Worm (Caenorhabditis elegans): ENCODE data around the gene gtf-2E1.

The gtf-2E1 gene

ce11 chrIV:17255001-17255400 lies at the start of gene gtf-2E1:
Gene gtf-2E1, plus strand, starts transcription at chrIV:17255301.
- no peak for TF ChIP-seq ceh-82 (tag; optimal IDR thresholded peaks at IDR 0.05)
- no peak for TF ChIP-seq ceh-28 (tag; optimal IDR thresholded peaks at IDR 0.05)
- no peak for TF ChIP-seq R02D3.7 (tag; optimal IDR thresholded peaks at IDR 0.05)
- no peak for TF ChIP-seq unc-39 (tag; optimal IDR thresholded peaks at IDR 0.05)
- TF ChIP-seq nhr-25 (tag; optimal IDR thresholded peaks at IDR 0.05), result no peak
- no peak for TF ChIP-seq tbx-2 (tag; optimal IDR thresholded peaks at IDR 0.05)
- TF ChIP-seq lin-15B (tag; optimal IDR thresholded peaks at IDR 0.05), result no peak
- no peak for TF ChIP-seq elt-3 (tag; optimal IDR thresholded peaks at IDR 0.05)

- no peak for TF ChIP-seq nhr-237 (tag; optimal IDR thresholded peaks at IDR 0.05)
- TF ChIP-seq hmg-11 (tag; optimal IDR thresholded peaks at IDR 0.05), result no peak
- TF ChIP-seq ama-1 (optimal IDR thresholded peaks at IDR 0.05), result no peak
- TF ChIP-seq unc-62 (GFP tag; optimal IDR thresholded peaks at IDR 0.05), result no peak
- TF ChIP-seq daf-12 (tag; optimal IDR thresholded peaks at IDR 0.05), result no peak
- TF ChIP-seq ceh-16 (tag; optimal IDR thresholded peaks at IDR 0.05), result no peak
- TF ChIP-seq elt-1 (tag; optimal IDR thresholded peaks at IDR 0.05), result no peak
- no peak for TF ChIP-seq ZK546.5 (tag; optimal IDR thresholded peaks at IDR 0.05)
- TF ChIP-seq nhr-67 (tag; optimal IDR thresholded peaks at IDR 0.05), result no peak
- TF ChIP-seq zag-1 (tag; optimal IDR thresholded peaks at IDR 0.05), result no peak
- no peak for TF ChIP-seq elt-2 (tag; optimal IDR thresholded peaks at IDR 0.05)
These were observed 48.4 kb upstream of the gtf-2E1 start, which contains the start of gene cnnm-1 for ce11 chrIV:17206745-17207144. Gene cnnm-1, minus strand, starts transcription at chrIV:17206845.

ce11 chrIV:17207864-17208263 lies 47.2 kb upstream of the gtf-2E1 start:
- TF ChIP-seq skn-1 (tag; optimal IDR thresholded peaks at IDR 0.05), result no peak
- peak; percentile 56 for TF ChIP-seq pha-4 (tag; optimal IDR thresholded peaks at IDR 0.05)
- peak; percentile 34 for TF ChIP-seq pqm-1 (tag; optimal IDR thresholded peaks at IDR 0.05)
- no peak for TF ChIP-seq unc-62 (GFP tag; optimal IDR thresholded peaks at IDR 0.05)
- TF ChIP-seq lsy-12 (tag; optimal IDR thresholded peaks at IDR 0.05), result no peak
- TF ChIP-seq nhr-77 (tag; optimal IDR thresholded peaks at IDR 0.05), result no peak
- no peak for TF ChIP-seq elt-1 (tag; optimal IDR thresholded peaks at IDR 0.05)
- TF ChIP-seq ztf-4 (tag; optimal IDR thresholded peaks at IDR 0.05), result no peak

- TF ChIP-seq lin-39 (tag; optimal IDR thresholded peaks at IDR 0.05) (no peak), aly-2 (tag; optimal IDR thresholded peaks at IDR 0.05) (no peak), ztf-11 (tag; optimal IDR thresholded peaks at IDR 0.05) (no peak), egl-27 (tag; optimal IDR thresholded peaks at IDR 0.05) (no peak), skn-1 (tag; optimal IDR thresholded peaks at IDR 0.05) (no peak), tbx-2 (tag; optimal IDR thresholded peaks at IDR 0.05) (no peak), zag-1 (tag; optimal IDR thresholded peaks at IDR 0.05) (no peak)
These were observed 45.8 kb upstream of the gtf-2E1 start for ce11 chrIV:17209309-17209708.

- TF ChIP-seq hmg-11 (tag; optimal IDR thresholded peaks at IDR 0.05) (peak; percentile 39), ceh-28 (tag; optimal IDR thresholded peaks at IDR 0.05) (no peak)
These were observed 44.3 kb upstream of the gtf-2E1 start for ce11 chrIV:17210754-17211153.

ce11 chrIV:17215070-17215469 lies 40.0 kb upstream of the gtf-2E1 start:
- TF ChIP-seq skn-1 (tag; optimal IDR thresholded peaks at IDR 0.05) (no peak), elt-2 (tag; optimal IDR thresholded peaks at IDR 0.05) (no peak), pha-4 (tag; optimal IDR thresholded peaks at IDR 0.05) (no peak), nhr-76 (tag; optimal IDR thresholded peaks at IDR 0.05) (no peak), nfya-1 (tag; optimal IDR thresholded peaks at IDR 0.05; ENCODE audit: insufficient read depth) (peak; percentile 50), nhr-67 (tag; optimal IDR thresholded peaks at IDR 0.05) (no peak), lin-15B (tag; optimal IDR thresholded peaks at IDR 0.05) (no peak), ztf-11 (tag; optimal IDR thresholded peaks at IDR 0.05) (no peak), fkh-2 (tag; optimal IDR thresholded peaks at IDR 0.05) (no peak), nhr-237 (tag; optimal IDR thresholded peaks at IDR 0.05) (no peak), hmg-11 (tag; optimal IDR thresholded peaks at IDR 0.05) (peak; percentile 64)

- TF ChIP-seq nhr-237 (tag; optimal IDR thresholded peaks at IDR 0.05) (no peak), tbx-2 (tag; optimal IDR thresholded peaks at IDR 0.05) (no peak), ceh-28 (tag; optimal IDR thresholded peaks at IDR 0.05) (no peak), nfya-1 (tag; optimal IDR thresholded peaks at IDR 0.05; ENCODE audit: insufficient read depth) (no peak), mdl-1 (tag; optimal IDR thresholded peaks at IDR 0.05) (no peak), jun-1 (tag; optimal IDR thresholded peaks at IDR 0.05) (no peak), pha-4 (tag; optimal IDR thresholded peaks at IDR 0.05) (no peak), nhr-28 (tag; optimal IDR thresholded peaks at IDR 0.05) (no peak)
These were observed 39.1 kb upstream of the gtf-2E1 start, which contains the start of gene Y116A8B.1 for ce11 chrIV:17216048-17216447. Gene Y116A8B.1, plus strand, starts transcription at chrIV:17216348.
